Fruit fly (Drosophila melanogaster): ENCODE data around the gene CG8086.

The CG8086 gene

dm6 chr2L:8204996-8205567 lies 52.2 kb downstream of the CG8086 start, which contains the start of gene SLC5A11 (continued):
- TF ChIP-seq btn (GFP tag; optimal IDR thresholded peaks at IDR 0.05) (peak; percentile 93), ato (GFP tag; IDR thresholded peaks at IDR 0.05; ENCODE audit: partially characterized antibody) (no peak), CG30403 (GFP tag; optimal IDR thresholded peaks at IDR 0.05) (peak; percentile 97), tio (GFP tag; optimal IDR thresholded peaks at IDR 0.05) (peak; percentile 90), CG17385 (GFP tag; optimal IDR thresholded peaks at IDR 0.05) (peak; percentile 93), CG1792 (GFP tag; optimal IDR thresholded peaks at IDR 0.05) (peak; percentile 98), CG13775 (GFP tag; optimal IDR thresholded peaks at IDR 0.05) (peak; percentile 88), Ravus (GFP tag; IDR thresholded peaks at IDR 0.05) (peak; percentile 64), chm (GFP tag; IDR thresholded peaks at IDR 0.05) (peak; percentile 98), HLHmδ (GFP tag; optimal IDR thresholded peaks at IDR 0.05) (no peak), Meics (GFP tag; optimal IDR thresholded peaks at IDR 0.05) (peak; percentile 98), CG7745 (tag; optimal IDR thresholded peaks at IDR 0.05) (no peak), Mrtf (GFP tag; IDR thresholded peaks at IDR 0.05) (peak; percentile 94), CG14014 (GFP tag; IDR thresholded peaks at IDR 0.05) (peak; percentile 99), Dad (GFP tag; optimal IDR thresholded peaks at IDR 0.05) (peak; percentile 99), gsb-n (tag; optimal IDR thresholded peaks at IDR 0.05) (peak; percentile 78), dimm (GFP tag; IDR thresholded peaks at IDR 0.05) (peak; percentile 95), CG13424 (tag; optimal IDR thresholded peaks at IDR 0.05) (peak; percentile 97), Dll (GFP tag; IDR thresholded peaks at IDR 0.05; ENCODE audit: partially characterized antibody) (no peak), usp (GFP tag; optimal IDR thresholded peaks at IDR 0.05) (no peak), B-H2 (GFP tag; optimal IDR thresholded peaks at IDR 0.05) (peak; percentile 88), Gug (GFP tag; IDR thresholded peaks at IDR 0.05) (peak; percentile 87), CG4360 (GFP tag; IDR thresholded peaks at IDR 0.05) (peak; percentile 78), nerfin-2 (GFP tag; IDR thresholded peaks at IDR 0.05; ENCODE audit: partially characterized antibody) (no peak), CG15696 (tag; optimal IDR thresholded peaks at IDR 0.05) (peak; percentile 70), oc (tag; optimal IDR thresholded peaks at IDR 0.05) (peak; percentile 83), psq (GFP tag; optimal IDR thresholded peaks at IDR 0.05) (peak; percentile 96), CG6854 (GFP tag; optimal IDR thresholded peaks at IDR 0.05) (peak; percentile 99), Fer3 (tag; optimal IDR thresholded peaks at IDR 0.05) (peak; percentile 95), org-1 (GFP tag; optimal IDR thresholded peaks at IDR 0.05) (peak; percentile 100), CoRest (tag; optimal IDR thresholded peaks at IDR 0.05) (peak; percentile 94), pzg (GFP tag; optimal IDR thresholded peaks at IDR 0.05) (peak; percentile 16), CG34376 (GFP tag; optimal IDR thresholded peaks at IDR 0.05) (peak; percentile 99), CG1602 (GFP tag; optimal IDR thresholded peaks at IDR 0.05) (peak; percentile 88), BEAF-32 (GFP tag; optimal IDR thresholded peaks at IDR 0.05) (peak; percentile 47), CG32532 (GFP tag; IDR thresholded peaks at IDR 0.05) (peak; percentile 98), sug (tag; optimal IDR thresholded peaks at IDR 0.05) (peak; percentile 99), CG1603 (tag; optimal IDR thresholded peaks at IDR 0.05) (peak; percentile 83), CHES-1-like (GFP tag; optimal IDR thresholded peaks at IDR 0.05) (peak; percentile 54), CG8478 (optimal IDR thresholded peaks at IDR 0.05) (no peak), CG2875 (GFP tag; optimal IDR thresholded peaks at IDR 0.05) (peak; percentile 94), ewg (GFP tag; optimal IDR thresholded peaks at IDR 0.05) (peak; percentile 83), Lpt (GFP tag; optimal IDR thresholded peaks at IDR 0.05) (no peak), slou (GFP tag; optimal IDR thresholded peaks at IDR 0.05) (peak; percentile 100), Doc2 (GFP tag; IDR thresholded peaks at IDR 0.05) (peak; percentile 87), CG12104 (GFP tag; optimal IDR thresholded peaks at IDR 0.05) (peak; percentile 100), E2f1 (GFP tag; IDR thresholded peaks at IDR 0.05) (peak; percentile 97), Drgx (GFP tag; IDR thresholded peaks at IDR 0.05) (peak; percentile 98), Bgb (GFP tag; IDR thresholded peaks at IDR 0.05; ENCODE audit: partially characterized antibody) (peak; percentile 38; the same call in 1 of the 2 replicates), sisA (GFP tag; IDR thresholded peaks at IDR 0.05) (peak; percentile 99)

Measured in whole organism, embryonic.